Fruit fly (Drosophila melanogaster) whole organism, embryonic: ENCODE results near the gene CG14881.

Source experiments
- Ada2b ChIP-seq: fragments of 200-800 bp; sonication (Bioruptor generic); IDR thresholded peaks from 2 replicates; pipeline ENCODE4 v1.3.6; 2022; ENCODE audit warnings: missing biosample characterization, missing genetic modification characterization
- Adf1 ChIP-seq: fragments of 200-800 bp; sonication (Bioruptor generic); IDR thresholded peaks from 2 replicates; pipeline ENCODE4 v1.3.6; 2022; ENCODE audit warnings: missing biosample characterization, missing genetic modification characterization
- CG10267 ChIP-seq: fragments of 200-800 bp; sonication (Bioruptor generic); optimal IDR thresholded peaks from 2 replicates; lab custom pipeline; 2018; ENCODE audit warnings: missing biosample characterization, mild to moderate bottlenecking, missing genetic modification characterization, moderate library complexity
- CG10366 ChIP-seq: fragments of 200-800 bp; sonication (Bioruptor generic); IDR thresholded peaks from 2 replicates; pipeline ENCODE4 v1.3.6; 2022; ENCODE audit warnings: missing biosample characterization, missing genetic modification characterization
- CG11247 ChIP-seq: fragments of 200-800 bp; sonication (Bioruptor generic); IDR thresholded peaks from 2 replicates; pipeline ENCODE4 v1.3.6; 2022; ENCODE audit warnings: missing biosample characterization, missing genetic modification characterization
- CG14860 ChIP-seq: fragments of 200-800 bp; sonication (Bioruptor generic); IDR thresholded peaks from 3 replicates; pipeline ENCODE4 v1.3.6; 2022; ENCODE audit warnings: missing biosample characterization, missing genetic modification characterization; ENCODE audit not compliant: partially characterized antibody
- CG15479 ChIP-seq: fragments of 200-800 bp; sonication (Bioruptor generic); optimal IDR thresholded peaks from 3 replicates; lab custom pipeline; 2019; ENCODE audit warnings: missing biosample characterization, mild to moderate bottlenecking, missing genetic modification characterization, moderate library complexity
- CG18011 ChIP-seq: fragments of 200-800 bp; sonication (Bioruptor generic); optimal IDR thresholded peaks from 2 replicates; lab custom pipeline; 2017; ENCODE audit warnings: missing biosample characterization, missing genetic modification characterization, mild to moderate bottlenecking, moderate library complexity, missing genotype
- CG2889 ChIP-seq: fragments of 200-800 bp; sonication (Bioruptor generic); IDR thresholded peaks from 3 replicates; pipeline ENCODE4 v1.3.6; 2022; ENCODE audit warnings: missing biosample characterization, missing genetic modification characterization
- CG30403 ChIP-seq: fragments of 200-800 bp; sonication (Bioruptor generic); optimal IDR thresholded peaks from 3 replicates; lab custom pipeline; 2016; ENCODE audit warnings: missing biosample characterization, missing genetic modification characterization
- CG32767 ChIP-seq: fragments of 200-800 bp; sonication (Bioruptor generic); IDR thresholded peaks from 2 replicates; pipeline ENCODE4 v1.3.6; 2022; ENCODE audit warnings: missing biosample characterization, missing genetic modification characterization
- CG4360 ChIP-seq: fragments of 200-800 bp; sonication (Bioruptor generic); IDR thresholded peaks from 2 replicates; pipeline ENCODE4 v1.3.6; 2022; ENCODE audit warnings: missing biosample characterization, missing genetic modification characterization
- CG4424 ChIP-seq: fragments of 200-800 bp; sonication (Bioruptor generic); optimal IDR thresholded peaks from 3 replicates; lab custom pipeline; 2016; ENCODE audit warnings: missing biosample characterization, missing genetic modification characterization
- CG7786 ChIP-seq: fragments of 200-800 bp; sonication (Bioruptor generic); optimal IDR thresholded peaks from 2 replicates; lab custom pipeline; 2016; ENCODE audit warnings: missing biosample characterization, missing genetic modification characterization
- CG7928 ChIP-seq: fragments of 200-800 bp; sonication (Bioruptor generic); optimal IDR thresholded peaks from 2 replicates; lab custom pipeline; 2017; ENCODE audit warnings: missing biosample characterization, mild to moderate bottlenecking, missing genetic modification characterization
- CG8765 ChIP-seq: fragments of 200-800 bp; sonication (Bioruptor generic); IDR thresholded peaks from 2 replicates; pipeline ENCODE4 v1.3.6; 2022; ENCODE audit warnings: missing biosample characterization, missing genetic modification characterization
- CG9215 ChIP-seq: fragments of 200-800 bp; sonication (Bioruptor generic); IDR thresholded peaks from 2 replicates; pipeline ENCODE4 v1.3.6; 2022; ENCODE audit warnings: missing biosample characterization, missing genetic modification characterization
- CrebB ChIP-seq: fragments of 200-800 bp; sonication (Bioruptor generic); optimal IDR thresholded peaks from 3 replicates; lab custom pipeline; 2018; ENCODE audit warnings: missing biosample characterization, mild to moderate bottlenecking, missing genetic modification characterization
- Dek ChIP-seq: fragments of 200-800 bp; sonication (Bioruptor generic); optimal IDR thresholded peaks from 3 replicates; lab custom pipeline; 2019; ENCODE audit warnings: missing biosample characterization, mild to moderate bottlenecking, missing genetic modification characterization, moderate library complexity
- Doc2 ChIP-seq: fragments of 200-800 bp; sonication (Bioruptor generic); IDR thresholded peaks from 2 replicates; pipeline ENCODE4 v1.3.6; 2022; ENCODE audit warnings: missing biosample characterization, missing genetic modification characterization
- HLH4C ChIP-seq: fragments of 200-800 bp; sonication (Bioruptor generic); IDR thresholded peaks from 3 replicates; pipeline ENCODE4 v1.3.6; 2022; ENCODE audit warnings: missing biosample characterization, missing genetic modification characterization; ENCODE audit not compliant: partially characterized antibody
- Hr3 ChIP-seq: fragments of 200-800 bp; sonication (Bioruptor generic); optimal IDR thresholded peaks from 3 replicates; lab custom pipeline; 2016; ENCODE audit warnings: missing biosample characterization, missing genetic modification characterization
- MBD-R2 ChIP-seq: fragments of 200-800 bp; sonication (Bioruptor generic); IDR thresholded peaks from 2 replicates; pipeline ENCODE4 v1.3.6; 2022; ENCODE audit warnings: missing biosample characterization, missing genetic modification characterization
- Nf-YB ChIP-seq: fragments of 200-800 bp; sonication (Bioruptor generic); optimal IDR thresholded peaks from 3 replicates; lab custom pipeline; 2019; ENCODE audit warnings: missing biosample characterization, mild to moderate bottlenecking, missing genetic modification characterization, moderate library complexity
- NfI ChIP-seq: fragments of 200-800 bp; sonication (Bioruptor generic); optimal IDR thresholded peaks from 3 replicates; lab custom pipeline; 2018; ENCODE audit warnings: missing biosample characterization, mild to moderate bottlenecking, missing genetic modification characterization, moderate library complexity
- Oli ChIP-seq: fragments of 200-800 bp; sonication (Bioruptor generic); optimal IDR thresholded peaks from 2 replicates; lab custom pipeline; 2018; ENCODE audit warnings: missing biosample characterization, mild to moderate bottlenecking, missing genetic modification characterization, moderate library complexity
- Opbp ChIP-seq: fragments of 200-800 bp; sonication (Bioruptor generic); IDR thresholded peaks from 3 replicates; pipeline ENCODE4 v1.3.6; 2022; ENCODE audit warnings: missing biosample characterization, missing genetic modification characterization; ENCODE audit not compliant: partially characterized antibody
- Optix ChIP-seq: fragments of 200-800 bp; sonication (Bioruptor generic); IDR thresholded peaks from 3 replicates; pipeline ENCODE4 v1.3.6; 2022; ENCODE audit warnings: missing biosample characterization, missing genetic modification characterization
- ac ChIP-seq: fragments of 200-800 bp; sonication (Bioruptor generic); optimal IDR thresholded peaks from 3 replicates; lab custom pipeline; 2017; ENCODE audit warnings: missing biosample characterization, mild to moderate bottlenecking, missing genetic modification characterization
- bigmax ChIP-seq: fragments of 200-800 bp; sonication (Bioruptor generic); optimal IDR thresholded peaks from 2 replicates; lab custom pipeline; 2018; ENCODE audit warnings: missing biosample characterization, mild to moderate bottlenecking, missing genetic modification characterization
- cg ChIP-seq: fragments of 200-800 bp; sonication (Bioruptor generic); optimal IDR thresholded peaks from 3 replicates; lab custom pipeline; 2019; ENCODE audit warnings: missing biosample characterization, mild to moderate bottlenecking, missing genetic modification characterization, moderate library complexity
- chinmo ChIP-seq: fragments of 200-800 bp; sonication (Bioruptor generic); IDR thresholded peaks from 4 replicates; pipeline ENCODE4 v1.3.6; 2022; ENCODE audit warnings: missing biosample characterization, missing genetic modification characterization; ENCODE audit not compliant: partially characterized antibody
- corto ChIP-seq: fragments of 200-800 bp; sonication (Bioruptor generic); optimal IDR thresholded peaks from 2 replicates; lab custom pipeline; 2016; ENCODE audit warnings: missing biosample characterization, mild to moderate bottlenecking, missing genetic modification characterization, moderate library complexity
- dimm ChIP-seq: fragments of 200-800 bp; sonication (Bioruptor generic); IDR thresholded peaks from 2 replicates; pipeline ENCODE4 v1.3.6; 2022; ENCODE audit warnings: missing biosample characterization, missing genetic modification characterization
- dm ChIP-seq: fragments of 200-800 bp; sonication (Bioruptor generic); optimal IDR thresholded peaks from 3 replicates; lab custom pipeline; 2016; ENCODE audit warnings: missing biosample characterization, missing genetic modification characterization
- eve ChIP-seq, 2 experiments: fragments of >200 bp; optimal IDR thresholded peaks; 2 replicates each; lab custom pipeline; 2017; ENCODE audit warnings: missing biosample characterization in 2 of 2, missing genetic modification characterization in 2 of 2
- exex ChIP-seq: fragments of 200-800 bp; sonication (Bioruptor generic); optimal IDR thresholded peaks from 4 replicates; lab custom pipeline; 2018; ENCODE audit warnings: missing biosample characterization, mild to moderate bottlenecking, missing genetic modification characterization, moderate library complexity
- grau ChIP-seq: fragments of 200-800 bp; optimal IDR thresholded peaks from 3 replicates; lab custom pipeline; 2019; ENCODE audit warnings: missing biosample characterization, mild to moderate bottlenecking, missing genetic modification characterization, moderate library complexity
- gsb-n ChIP-seq: fragments of 200-800 bp; sonication (Bioruptor generic); optimal IDR thresholded peaks from 3 replicates; lab custom pipeline; 2018; ENCODE audit warnings: missing biosample characterization, mild to moderate bottlenecking, missing genetic modification characterization
- h ChIP-seq: fragments of >200 bp; optimal IDR thresholded peaks from 2 replicates; lab custom pipeline; 2017
- insv ChIP-seq, 2 experiments: fragments of 200-800 bp; sonication (Bioruptor generic); optimal IDR thresholded peaks; 3 replicates each; lab custom pipeline; 2016 to 2018; ENCODE audit warnings: missing biosample characterization in 2 of 2, missing genetic modification characterization in 2 of 2
- onecut ChIP-seq: fragments of 200-800 bp; sonication (Bioruptor generic); IDR thresholded peaks from 2 replicates; pipeline ENCODE4 v1.3.6; 2022; ENCODE audit warnings: missing biosample characterization, missing genetic modification characterization
- pan ChIP-seq, 4 experiments: fragments of >200 bp in 3 of 4; fragments of 200-800 bp in 1 of 4; sonication (Bioruptor generic) in 1 of 4; optimal IDR thresholded peaks in 3 of 4; IDR thresholded peaks in 1 of 4; 2 replicates each; pipeline versions ENCODE4 v1.3.6 to Lab custom; 2017 to 2022; ENCODE audit warnings: missing biosample characterization in 2 of 4, missing genetic modification characterization in 2 of 4, mixed read lengths in 1 of 4
- salm ChIP-seq: fragments of 200-800 bp; sonication (Bioruptor generic); optimal IDR thresholded peaks from 2 replicates; lab custom pipeline; 2018; ENCODE audit warnings: missing biosample characterization, mild to moderate bottlenecking, missing genetic modification characterization
- sc ChIP-seq, 3 experiments: fragments of >200 bp in 2 of 3; fragments of 200-800 bp in 1 of 3; sonication (Bioruptor generic) in 1 of 3; optimal IDR thresholded peaks; 2 replicates in 2 of 3; 3 replicates in 1 of 3; lab custom pipeline; 2017; ENCODE audit warnings: mild to moderate bottlenecking in 1 of 3, missing biosample characterization in 1 of 3, missing genetic modification characterization in 1 of 3, missing genetic modification reagents in 1 of 3
- schlank ChIP-seq: fragments of 200-800 bp; sonication (Bioruptor generic); optimal IDR thresholded peaks from 2 replicates; lab custom pipeline; 2018; ENCODE audit warnings: missing biosample characterization, mild to moderate bottlenecking, missing genetic modification characterization
- tna ChIP-seq: fragments of 200-800 bp; sonication (Bioruptor generic); IDR thresholded peaks from 2 replicates; pipeline ENCODE4 v1.3.6; 2022; ENCODE audit warnings: missing biosample characterization, missing genetic modification characterization; ENCODE audit not compliant: partially characterized antibody
- ttk ChIP-seq: fragments of 200-800 bp; sonication (Bioruptor generic); IDR thresholded peaks from 2 replicates; pipeline ENCODE4 v2.1.2; 2022; ENCODE audit warnings: missing biosample characterization, missing genetic modification characterization

The CG14881 gene

DNA sequence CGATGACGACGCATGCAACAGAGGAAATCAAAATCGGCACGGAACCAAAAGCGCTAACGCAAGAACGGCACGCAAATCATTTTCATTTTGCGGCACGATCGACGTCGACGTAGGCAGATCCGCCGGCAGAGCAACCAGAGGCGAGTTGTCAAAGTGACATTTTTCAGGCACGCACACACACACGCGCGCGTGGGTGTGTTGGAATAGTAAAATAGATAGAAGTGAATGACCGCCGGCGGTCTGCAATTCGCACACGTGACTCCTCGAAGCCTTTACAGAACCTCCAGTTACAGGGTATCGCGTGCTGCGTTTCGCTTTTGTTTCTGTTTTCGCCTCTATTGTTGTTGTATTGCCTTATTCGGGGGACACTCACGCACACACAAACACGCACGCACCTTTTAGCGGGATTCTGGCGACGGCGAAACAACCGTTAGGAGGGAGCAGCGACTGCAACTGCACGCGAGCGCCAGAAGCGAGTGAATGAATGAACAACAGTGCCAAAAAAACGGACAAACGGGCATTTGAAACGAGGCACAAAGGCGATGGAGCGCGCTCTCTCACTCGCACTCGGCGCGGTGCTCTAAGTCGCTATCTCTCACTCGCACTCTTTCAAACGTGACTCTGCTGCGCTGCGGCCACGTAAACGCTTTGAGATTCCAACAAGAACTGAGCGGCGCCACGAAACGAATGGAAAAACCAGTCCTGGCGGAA is 31.5 kb upstream of the CG14881 start, which contains the start of gene ss (continued):
- TF ChIP-seq dm (GFP tag; lab: Kevin White, UChicago), result peak; percentile 6
- TF ChIP-seq CG9215 (GFP tag; lab: Robert Waterston, UW), result no peak
- no peak for TF ChIP-seq CG7786 (GFP tag; lab: Kevin White, UChicago)
- 0 out of 4 replicates have a peak, but pooled peaks have one; percentile 48 for TF ChIP-seq chinmo (GFP tag; lab: Robert Waterston, UW)
- TF ChIP-seq exex (tag; lab: Kevin White, UChicago), result no peak
- TF ChIP-seq Doc2, result no peak
- no peak for TF ChIP-seq Dek (tag; lab: Kevin White, UChicago)
- TF ChIP-seq CG10267 (tag; lab: Kevin White, UChicago), result no peak
- TF ChIP-seq Ada2b (GFP tag; lab: Robert Waterston, UW), result no peak
- TF ChIP-seq pan (optimal IDR thresholded peaks at IDR 0.05; lab: Kevin White, UChicago), result no peak
- peak in 1 of 2 experiments; percentile 68 for TF ChIP-seq pan (GFP tag; optimal IDR thresholded peaks at IDR 0.05 in 1 of 2, IDR thresholded peaks at IDR 0.05 in 1 of 2)
- no peak for TF ChIP-seq salm
- TF ChIP-seq MBD-R2 (GFP tag; lab: Robert Waterston, UW), result no peak
- TF ChIP-seq CG14860 (GFP tag; lab: Robert Waterston, UW), result 0 out of 3 replicates have a peak, but pooled peaks have one; percentile 32
- TF ChIP-seq CG2889 (GFP tag; lab: Robert Waterston, UW), result no peak
- no peak for TF ChIP-seq h
- 0 out of 2 replicates have a peak, but pooled peaks have one; percentile 9 for TF ChIP-seq tna (GFP tag; lab: Robert Waterston, UW)
- no peak for TF ChIP-seq CG11247 (GFP tag; lab: Robert Waterston, UW)
- TF ChIP-seq CrebB, result no peak
- TF ChIP-seq Hr3 (GFP tag; lab: Kevin White, UChicago), result no peak
- no peak for TF ChIP-seq Oli
- TF ChIP-seq HLH4C, result no peak
- TF ChIP-seq CG18011 (GFP tag; lab: Kevin White, UChicago), result no peak
- TF ChIP-seq CG4360 (GFP tag; lab: Robert Waterston, UW), result peak; percentile 65
- TF ChIP-seq insv (GFP tag; optimal IDR thresholded peaks at IDR 0.05; lab: Kevin White, UChicago), result peak in 1 of 2 experiments; percentile 86
- TF ChIP-seq Optix (GFP tag; lab: Robert Waterston, UW), result no peak

DNA sequence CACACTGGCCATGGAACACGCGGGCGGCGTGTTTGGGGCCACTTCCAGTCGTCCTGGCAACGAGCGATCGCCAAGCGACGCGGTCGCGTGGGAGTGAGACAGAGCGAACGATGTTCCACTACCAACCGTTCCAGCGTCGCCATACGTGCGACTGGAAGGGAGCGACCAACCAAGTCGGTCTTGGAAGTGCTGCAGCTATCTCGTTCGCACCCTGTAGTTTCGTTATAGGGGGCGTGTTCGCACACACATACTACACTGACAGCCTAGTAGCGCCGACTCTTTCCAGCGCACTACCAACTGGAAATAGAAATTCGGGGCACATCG is 31.0 kb upstream of the CG14881 start:
- no peak for TF ChIP-seq CG8765 (GFP tag; lab: Robert Waterston, UW)
- TF ChIP-seq ac (GFP tag; lab: Kevin White, UChicago), result no peak
- TF ChIP-seq ttk (GFP tag; lab: Robert Waterston, UW), result 0 out of 2 replicates have a peak, but pooled peaks have one; percentile 37
- TF ChIP-seq dimm, result no peak
- peak; percentile 63; the same call in 1 of the 2 replicates for TF ChIP-seq Adf1 (GFP tag; lab: Robert Waterston, UW)
- no peak for TF ChIP-seq sc (optimal IDR thresholded peaks at IDR 0.05; lab: Kevin White, UChicago)
- TF ChIP-seq sc (GFP tag; optimal IDR thresholded peaks at IDR 0.05; lab: Kevin White, UChicago), result no peak
- TF ChIP-seq NfI (GFP tag; lab: Kevin White, UChicago), result no peak
- no peak for TF ChIP-seq corto (GFP tag; lab: Kevin White, UChicago)
- TF ChIP-seq Nf-YB, result peak; percentile 99
- TF ChIP-seq gsb-n, result no peak
- TF ChIP-seq schlank (tag; lab: Kevin White, UChicago), result no peak
- TF ChIP-seq eve (GFP tag; optimal IDR thresholded peaks at IDR 0.05; lab: Kevin White, UChicago), result no peak
- no peak for TF ChIP-seq onecut (GFP tag; lab: Robert Waterston, UW)
- no peak for TF ChIP-seq CG32767
- TF ChIP-seq CG15479 (GFP tag; lab: Kevin White, UChicago), result no peak
- TF ChIP-seq CG30403, result no peak
- no peak for TF ChIP-seq bigmax (GFP tag; lab: Kevin White, UChicago)
- no peak for TF ChIP-seq CG7928
- no peak for TF ChIP-seq CG11247 (GFP tag; lab: Robert Waterston, UW)
- TF ChIP-seq insv (GFP tag; optimal IDR thresholded peaks at IDR 0.05; lab: Kevin White, UChicago), result peak in 1 of 2 experiments; percentile 52
- TF ChIP-seq CG4360 (GFP tag; lab: Robert Waterston, UW), result no peak
- no peak for TF ChIP-seq CG4424
- no peak for TF ChIP-seq grau (tag; lab: Kevin White, UChicago)
- TF ChIP-seq Opbp, result 0 out of 3 replicates have a peak, but pooled peaks have one; percentile 30
- TF ChIP-seq CG10366 (GFP tag; lab: Robert Waterston, UW), result no peak
- TF ChIP-seq cg (GFP tag; lab: Kevin White, UChicago), result peak; percentile 81
